Fruit fly (Drosophila melanogaster) whole organism, embryonic: ENCODE measurements around the gene RpL23A.

Experiments
- Atf-2 ChIP-seq: fragments of 200-800 bp; sonication (Bioruptor generic); optimal IDR thresholded peaks from 2 replicates; lab custom pipeline; 2016; ENCODE audit warnings: missing biosample characterization, missing genetic modification characterization
- Blimp-1 ChIP-seq: fragments of 200-800 bp; sonication (Bioruptor generic); optimal IDR thresholded peaks from 3 replicates; lab custom pipeline; 2018; ENCODE audit warnings: missing biosample characterization, missing genetic modification characterization, mild to moderate bottlenecking, moderate library complexity, missing genetic modification reagents
- CG10565 ChIP-seq: fragments of 200-800 bp; sonication (Bioruptor generic); optimal IDR thresholded peaks from 3 replicates; lab custom pipeline; 2016; ENCODE audit warnings: missing biosample characterization, mild to moderate bottlenecking, missing genetic modification characterization
- CG12769 ChIP-seq: fragments of 200-800 bp; sonication (Bioruptor generic); optimal IDR thresholded peaks from 2 replicates; lab custom pipeline; 2019; ENCODE audit warnings: missing biosample characterization, mild to moderate bottlenecking, missing genetic modification characterization, moderate library complexity
- CG14965 ChIP-seq: fragments of 200-800 bp; sonication (Bioruptor generic); optimal IDR thresholded peaks from 2 replicates; lab custom pipeline; 2016; ENCODE audit warnings: missing biosample characterization, missing genetic modification characterization, borderline replicate concordance
- CG1647 ChIP-seq: fragments of 200-800 bp; sonication (Bioruptor generic); optimal IDR thresholded peaks from 3 replicates; lab custom pipeline; 2016; ENCODE audit warnings: missing biosample characterization, missing genetic modification characterization
- CG17361 ChIP-seq: fragments of 200-800 bp; sonication (Bioruptor generic); IDR thresholded peaks from 3 replicates; pipeline ENCODE4 v1.3.6; 2022; ENCODE audit warnings: missing biosample characterization, missing genetic modification characterization
- CG17802 ChIP-seq: fragments of 200-800 bp; sonication (Bioruptor generic); optimal IDR thresholded peaks from 2 replicates; lab custom pipeline; 2018; ENCODE audit warnings: missing biosample characterization, mild to moderate bottlenecking, missing genetic modification characterization, moderate library complexity
- CG17829 ChIP-seq: fragments of 200-800 bp; optimal IDR thresholded peaks from 2 replicates; lab custom pipeline; 2019; ENCODE audit warnings: missing biosample characterization, mild to moderate bottlenecking, missing genetic modification characterization, moderate library complexity
- CG1792 ChIP-seq: fragments of 200-800 bp; sonication (Bioruptor generic); optimal IDR thresholded peaks from 2 replicates; lab custom pipeline; 2016; ENCODE audit warnings: missing biosample characterization, missing genetic modification characterization
- CG18619 ChIP-seq: fragments of 200-800 bp; sonication (Bioruptor generic); optimal IDR thresholded peaks from 3 replicates; lab custom pipeline; 2017; ENCODE audit warnings: missing biosample characterization, mild to moderate bottlenecking, missing genetic modification characterization
- CG4360 ChIP-seq: fragments of 200-800 bp; sonication (Bioruptor generic); IDR thresholded peaks from 2 replicates; pipeline ENCODE4 v1.3.6; 2022; ENCODE audit warnings: missing biosample characterization, missing genetic modification characterization
- CG4707 ChIP-seq: fragments of 200-800 bp; sonication (Bioruptor generic); optimal IDR thresholded peaks from 2 replicates; lab custom pipeline; 2018; ENCODE audit warnings: missing biosample characterization, mild to moderate bottlenecking, missing genetic modification characterization, moderate library complexity
- CG6791 ChIP-seq: fragments of 200-800 bp; sonication (Bioruptor generic); IDR thresholded peaks from 3 replicates; pipeline ENCODE4 v1.3.6; 2022; ENCODE audit warnings: missing biosample characterization, missing genetic modification characterization; ENCODE audit not compliant: partially characterized antibody
- CG6813 ChIP-seq: fragments of 200-800 bp; sonication (Bioruptor generic); optimal IDR thresholded peaks from 2 replicates; lab custom pipeline; 2017; ENCODE audit warnings: missing biosample characterization, missing genetic modification characterization, mild to moderate bottlenecking, moderate library complexity, missing genetic modification reagents
- Camta ChIP-seq: fragments of 200-800 bp; sonication (Bioruptor generic); optimal IDR thresholded peaks from 2 replicates; lab custom pipeline; 2016; ENCODE audit warnings: missing biosample characterization, missing genetic modification characterization
- CkIIα-i1 ChIP-seq: fragments of 200-800 bp; sonication (Bioruptor generic); IDR thresholded peaks from 2 replicates; pipeline ENCODE4 v1.3.6; 2022; ENCODE audit warnings: missing biosample characterization, missing genetic modification characterization
- Dad ChIP-seq: fragments of 200-800 bp; sonication (Bioruptor generic); optimal IDR thresholded peaks from 3 replicates; lab custom pipeline; 2016; ENCODE audit warnings: missing biosample characterization, missing genetic modification characterization
- Drgx ChIP-seq: fragments of 200-800 bp; sonication (Bioruptor generic); IDR thresholded peaks from 2 replicates; pipeline ENCODE4 v1.3.6; 2022; ENCODE audit warnings: missing biosample characterization, missing genetic modification characterization
- HLH3B ChIP-seq: fragments of 200-800 bp; sonication (Bioruptor generic); IDR thresholded peaks from 2 replicates; pipeline ENCODE4 v1.3.6; 2022; ENCODE audit warnings: missing biosample characterization, missing genetic modification characterization
- Lhr ChIP-seq: fragments of 200-800 bp; sonication (Bioruptor generic); optimal IDR thresholded peaks from 3 replicates; lab custom pipeline; 2017; ENCODE audit warnings: mild to moderate bottlenecking, missing biosample characterization, missing genetic modification reagents, missing genetic modification characterization
- Meics ChIP-seq: fragments of 200-800 bp; sonication (Bioruptor generic); optimal IDR thresholded peaks from 2 replicates; lab custom pipeline; 2017; ENCODE audit warnings: missing biosample characterization, mild to moderate bottlenecking, missing genetic modification characterization
- Nf-YB ChIP-seq: fragments of 200-800 bp; sonication (Bioruptor generic); optimal IDR thresholded peaks from 3 replicates; lab custom pipeline; 2019; ENCODE audit warnings: missing biosample characterization, mild to moderate bottlenecking, missing genetic modification characterization, moderate library complexity
- PHDP ChIP-seq: fragments of 200-800 bp; sonication (Bioruptor generic); optimal IDR thresholded peaks from 3 replicates; lab custom pipeline; 2018; ENCODE audit warnings: missing biosample characterization, mild to moderate bottlenecking, missing genetic modification characterization, moderate library complexity
- Ssrp ChIP-seq: fragments of 200-800 bp; sonication (Bioruptor generic); optimal IDR thresholded peaks from 2 replicates; lab custom pipeline; 2018; ENCODE audit warnings: missing biosample characterization, mild to moderate bottlenecking, missing genetic modification characterization, moderate library complexity
- ato ChIP-seq: fragments of 200-800 bp; sonication (Bioruptor generic); IDR thresholded peaks from 2 replicates; pipeline ENCODE4 v1.3.6; 2022; ENCODE audit warnings: missing biosample characterization, missing genetic modification characterization; ENCODE audit not compliant: partially characterized antibody
- btn ChIP-seq: fragments of 200-800 bp; sonication (Bioruptor generic); optimal IDR thresholded peaks from 2 replicates; lab custom pipeline; 2016; ENCODE audit warnings: missing biosample characterization, missing genetic modification characterization
- croc ChIP-seq: fragments of 200-800 bp; sonication (Bioruptor generic); conservative IDR thresholded peaks from 3 replicates; pipeline ENCODE4 v1.3.6; 2022; ENCODE audit warnings: missing biosample characterization, missing genetic modification characterization
- fru ChIP-seq: fragments of >200 bp; optimal IDR thresholded peaks from 2 replicates; lab custom pipeline; 2017
- gem ChIP-seq: fragments of 200-800 bp; sonication (Bioruptor generic); optimal IDR thresholded peaks from 2 replicates; lab custom pipeline; 2019; ENCODE audit warnings: missing biosample characterization, mild to moderate bottlenecking, missing genetic modification characterization, moderate library complexity
- hkb ChIP-seq, 2 experiments: fragments of 200-800 bp in 1 of 2; fragments of >200 bp in 1 of 2; sonication (Bioruptor generic) in 1 of 2; IDR thresholded peaks in 1 of 2; optimal IDR thresholded peaks in 1 of 2; 2 replicates each; pipeline versions ENCODE4 v1.3.6 to Lab custom; 2017 to 2022; ENCODE audit warnings: missing biosample characterization in 1 of 2, missing genetic modification characterization in 1 of 2
- kah ChIP-seq: fragments of 200-800 bp; sonication (Bioruptor generic); optimal IDR thresholded peaks from 2 replicates; lab custom pipeline; 2018; ENCODE audit warnings: missing biosample characterization, mild to moderate bottlenecking, missing genetic modification characterization
- kay ChIP-seq: fragments of 200-800 bp; sonication (Bioruptor generic); optimal IDR thresholded peaks from 2 replicates; lab custom pipeline; 2016; ENCODE audit warnings: missing biosample characterization, missing genetic modification characterization
- lmd ChIP-seq: fragments of 200-800 bp; sonication (Bioruptor generic); IDR thresholded peaks from 2 replicates; pipeline ENCODE4 v1.3.6; 2022; ENCODE audit warnings: missing biosample characterization, missing genetic modification characterization
- luna ChIP-seq: fragments of 200-800 bp; sonication (Bioruptor generic); optimal IDR thresholded peaks from 2 replicates; lab custom pipeline; 2016; ENCODE audit warnings: missing biosample characterization, missing genetic modification characterization
- maf-S ChIP-seq: fragments of 200-800 bp; sonication (Bioruptor generic); optimal IDR thresholded peaks from 2 replicates; lab custom pipeline; 2016; ENCODE audit warnings: missing biosample characterization, missing genetic modification characterization
- seq ChIP-seq: fragments of 200-800 bp; sonication (Bioruptor generic); IDR thresholded peaks from 2 replicates; pipeline ENCODE4 v1.3.6; 2022; ENCODE audit warnings: missing biosample characterization, missing genetic modification characterization
- sisA ChIP-seq: fragments of 200-800 bp; sonication (Bioruptor generic); IDR thresholded peaks from 2 replicates; pipeline ENCODE4 v1.3.6; 2022; ENCODE audit warnings: missing biosample characterization, missing genetic modification characterization
- ssp ChIP-seq: fragments of 200-800 bp; sonication (Bioruptor generic); IDR thresholded peaks from 2 replicates; pipeline ENCODE4 v1.3.6; 2022; ENCODE audit warnings: missing biosample characterization, missing genetic modification characterization
- ttk ChIP-seq: fragments of 200-800 bp; sonication (Bioruptor generic); IDR thresholded peaks from 2 replicates; pipeline ENCODE4 v2.1.2; 2022; ENCODE audit warnings: missing biosample characterization, missing genetic modification characterization
- tx ChIP-seq: fragments of 200-800 bp; sonication (Bioruptor generic); optimal IDR thresholded peaks from 2 replicates; lab custom pipeline; 2016; ENCODE audit warnings: missing biosample characterization, missing genetic modification characterization
- usp ChIP-seq: fragments of >200 bp; optimal IDR thresholded peaks from 2 replicates; lab custom pipeline; 2017; ENCODE audit warnings: missing biosample characterization, missing genetic modification characterization
- zfh2 ChIP-seq: fragments of 200-800 bp; sonication (Bioruptor generic); optimal IDR thresholded peaks from 2 replicates; lab custom pipeline; 2016; ENCODE audit warnings: missing biosample characterization, missing genetic modification characterization

RpL23A gene

DNA sequence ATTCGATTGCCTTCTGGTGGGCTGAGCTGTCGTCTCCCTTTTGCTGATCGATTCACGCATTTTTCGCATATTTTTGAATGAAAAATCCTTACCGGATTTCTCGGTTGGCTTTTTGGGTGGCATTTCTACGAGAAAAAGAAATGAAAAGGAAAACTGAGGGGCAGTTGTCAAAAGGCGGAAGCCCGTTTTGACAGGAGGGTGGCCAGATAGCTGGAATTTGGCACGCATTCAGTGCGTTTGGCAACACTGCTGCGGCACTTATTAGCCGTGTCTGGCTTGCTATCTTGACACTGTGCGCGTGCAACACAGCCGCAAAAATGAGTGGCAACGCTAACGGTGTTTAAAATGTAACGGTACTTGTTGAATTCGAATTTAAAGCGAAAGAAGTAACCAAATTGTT, at the start of gene RpL23A (continued):
- TF ChIP-seq Dad (GFP tag; lab: Kevin White, UChicago), result peak; percentile 98
- TF ChIP-seq CG14965 (GFP tag; lab: Kevin White, UChicago), result peak; percentile 88
- TF ChIP-seq kah (GFP tag; lab: Kevin White, UChicago), result peak; percentile 79
- TF ChIP-seq ato (GFP tag; lab: Robert Waterston, UW), result peak; percentile 67
- TF ChIP-seq CG1647 (GFP tag; lab: Kevin White, UChicago), result peak; percentile 97
- TF ChIP-seq lmd (GFP tag; lab: Robert Waterston, UW), result peak; percentile 91
- peak; percentile 92 for TF ChIP-seq HLH3B (GFP tag; lab: Robert Waterston, UW)
- peak; percentile 92 for TF ChIP-seq CG17829 (tag; lab: Kevin White, UChicago)
- peak; percentile 92 for TF ChIP-seq PHDP (tag; lab: Kevin White, UChicago)
- TF ChIP-seq Ssrp (tag; lab: Kevin White, UChicago), result peak; percentile 74
- TF ChIP-seq kay (GFP tag; lab: Kevin White, UChicago), result peak; percentile 78
- peak; percentile 90 for TF ChIP-seq Blimp-1 (GFP tag; lab: Kevin White, UChicago)
- TF ChIP-seq Camta (GFP tag; lab: Kevin White, UChicago), result peak; percentile 97
- TF ChIP-seq btn, result peak; percentile 92
- TF ChIP-seq Nf-YB (GFP tag; lab: Kevin White, UChicago), result peak; percentile 79
- TF ChIP-seq CG18619 (GFP tag; lab: Kevin White, UChicago), result peak; percentile 98
- TF ChIP-seq maf-S (GFP tag; lab: Kevin White, UChicago), result peak; percentile 96
- TF ChIP-seq Lhr (GFP tag; lab: Kevin White, UChicago), result peak; percentile 99
- TF ChIP-seq fru (lab: Kevin White, UChicago), result no peak
- peak; percentile 89 for TF ChIP-seq CG17361
- TF ChIP-seq tx (GFP tag; lab: Kevin White, UChicago), result peak; percentile 92
- TF ChIP-seq luna (GFP tag; lab: Kevin White, UChicago), result peak; percentile 96
- TF ChIP-seq CG4707 (GFP tag; lab: Kevin White, UChicago), result peak; percentile 86
- peak; percentile 66; the same call in 2 of the 3 replicates for TF ChIP-seq CG6791
- TF ChIP-seq CG17802, result peak; percentile 84
- peak; percentile 84 for TF ChIP-seq CG10565
- peak; percentile 94 for TF ChIP-seq hkb (optimal IDR thresholded peaks at IDR 0.05; lab: Kevin White, UChicago)
- peak; percentile 91 for TF ChIP-seq hkb (GFP tag; IDR thresholded peaks at IDR 0.05; lab: Robert Waterston, UW)

DNA sequence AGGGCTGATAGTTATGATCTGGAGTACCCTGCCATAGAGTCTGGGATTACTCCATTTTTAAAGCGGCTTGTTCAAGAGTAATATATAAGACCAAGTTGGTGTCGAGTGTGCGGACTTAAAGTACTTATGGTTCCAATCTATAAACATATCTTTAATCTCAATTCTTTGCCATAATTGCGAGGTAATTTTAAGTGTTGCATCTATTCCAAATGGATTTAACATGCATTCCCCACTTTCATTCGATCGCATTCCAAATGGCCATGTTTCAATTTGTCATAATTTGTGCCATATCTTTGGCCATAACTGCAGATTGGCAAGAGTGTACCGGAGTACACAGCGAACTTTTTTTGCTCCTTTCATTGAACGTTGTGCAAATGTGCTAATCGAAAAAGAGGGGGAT, 42.8 kb upstream of the RpL23A start:
- TF ChIP-seq CkIIα-i1 (GFP tag; lab: Robert Waterston, UW) (no peak), zfh2 (GFP tag; lab: Kevin White, UChicago) (no peak), CG4360 (GFP tag; lab: Robert Waterston, UW) (no peak), usp (GFP tag; lab: Kevin White, UChicago) (no peak), CG12769 (no peak), gem (tag; lab: Kevin White, UChicago) (no peak), ssp (GFP tag; lab: Robert Waterston, UW) (no peak), Meics (GFP tag; lab: Kevin White, UChicago) (no peak), CG6813 (no peak)

DNA sequence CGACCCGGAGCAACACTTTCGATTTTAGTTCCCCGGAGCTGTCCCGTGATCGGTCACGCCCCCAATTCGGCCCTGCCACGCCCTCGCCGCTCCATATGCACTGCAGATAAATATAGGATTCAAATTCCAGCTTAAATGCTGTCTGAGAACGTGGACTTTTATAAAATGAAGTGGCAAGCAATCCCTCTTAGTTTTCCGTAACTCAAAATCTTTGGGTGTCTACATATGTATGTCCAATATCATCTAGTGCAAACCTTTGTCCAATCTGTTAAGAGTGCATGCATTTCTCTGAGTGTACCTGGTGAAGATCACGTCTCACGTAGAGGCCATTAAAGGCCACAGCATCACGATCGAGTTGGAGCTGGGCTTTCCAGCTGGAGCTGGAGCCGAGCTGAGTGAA, 42.1 kb upstream of the RpL23A start:
- TF ChIP-seq ttk (GFP tag; lab: Robert Waterston, UW) (no peak), ato (GFP tag; lab: Robert Waterston, UW) (no peak), CG1792 (no peak), Drgx (GFP tag; lab: Robert Waterston, UW) (peak; percentile 32; the same call in 1 of the 2 replicates), seq (GFP tag; lab: Robert Waterston, UW) (no peak), croc (no peak), sisA (no peak), Atf-2 (GFP tag; lab: Kevin White, UChicago) (no peak)
- TF ChIP-seq, all 482 proteins: peak for 1
